Fruit fly (Drosophila melanogaster) whole organism, adult: Measurements from ENCODE around the gene Gclc.

Source experiments
- CG11617 ChIP-seq: fragments of 200-800 bp; sonication (Bioruptor generic); optimal IDR thresholded peaks from 2 replicates; lab custom pipeline; 2017; ENCODE audit warnings: mild to moderate bottlenecking, missing biosample characterization, missing genetic modification reagents, missing genetic modification characterization
- CG12768 ChIP-seq: fragments of 200-800 bp; sonication (Bioruptor generic); optimal IDR thresholded peaks from 2 replicates; lab custom pipeline; 2017; ENCODE audit warnings: missing biosample characterization, missing genetic modification characterization, mild to moderate bottlenecking, moderate library complexity, missing genetic modification reagents
- CG14711 ChIP-seq: fragments of 200-800 bp; sonication (Bioruptor generic); optimal IDR thresholded peaks from 2 replicates; lab custom pipeline; 2018; ENCODE audit warnings: missing biosample characterization, mild to moderate bottlenecking, missing genetic modification characterization, moderate library complexity
- CG1620 ChIP-seq: fragments of 200-800 bp; sonication (Bioruptor generic); optimal IDR thresholded peaks from 2 replicates; lab custom pipeline; 2016; ENCODE audit warnings: missing biosample characterization, missing genetic modification characterization
- CG33017 ChIP-seq: fragments of 200-800 bp; sonication (Bioruptor generic); optimal IDR thresholded peaks from 2 replicates; lab custom pipeline; 2018; ENCODE audit warnings: missing biosample characterization, mild to moderate bottlenecking, missing genetic modification characterization, moderate library complexity
- CG5204 ChIP-seq: fragments of 200-800 bp; sonication (Bioruptor generic); optimal IDR thresholded peaks from 2 replicates; lab custom pipeline; 2016; ENCODE audit warnings: missing biosample characterization, missing genetic modification characterization
- CG7045 ChIP-seq: fragments of 200-800 bp; sonication (Bioruptor generic); optimal IDR thresholded peaks from 2 replicates; lab custom pipeline; 2017; ENCODE audit warnings: missing biosample characterization, mild to moderate bottlenecking, missing genetic modification characterization
- CG7101 ChIP-seq: fragments of 200-800 bp; sonication (Bioruptor generic); optimal IDR thresholded peaks from 2 replicates; lab custom pipeline; 2018; ENCODE audit warnings: missing biosample characterization, mild to moderate bottlenecking, missing genetic modification characterization, moderate library complexity
- Clk ChIP-seq: fragments of 200-800 bp; sonication (Bioruptor generic); optimal IDR thresholded peaks from 2 replicates; lab custom pipeline; 2017; ENCODE audit warnings: missing biosample characterization, missing genetic modification characterization
- Crg-1 ChIP-seq: fragments of 200-800 bp; sonication (Bioruptor generic); optimal IDR thresholded peaks from 2 replicates; lab custom pipeline; 2016; ENCODE audit warnings: missing biosample characterization, missing genetic modification characterization
- Hr96 ChIP-seq: fragments of 200-800 bp; sonication (Bioruptor generic); optimal IDR thresholded peaks from 2 replicates; lab custom pipeline; 2016; ENCODE audit warnings: missing biosample characterization, missing genetic modification characterization
- Mnt ChIP-seq: fragments of 200-800 bp; sonication (Bioruptor generic); optimal IDR thresholded peaks from 2 replicates; lab custom pipeline; 2016; ENCODE audit warnings: missing biosample characterization, mild to moderate bottlenecking, missing genetic modification characterization
- bab1 ChIP-seq: fragments of 200-800 bp; sonication (Bioruptor generic); optimal IDR thresholded peaks from 3 replicates; lab custom pipeline; 2019; ENCODE audit warnings: missing biosample characterization, mild to moderate bottlenecking, missing genetic modification characterization, moderate library complexity
- cic ChIP-seq: fragments of 200-800 bp; sonication (Bioruptor generic); optimal IDR thresholded peaks from 2 replicates; lab custom pipeline; 2017; ENCODE audit warnings: missing biosample characterization, mild to moderate bottlenecking, missing genetic modification characterization, moderate library complexity
- cnc ChIP-seq, 2 experiments: fragments of >200 bp; optimal IDR thresholded peaks; 2 replicates each; lab custom pipeline; 2017
- kay ChIP-seq: fragments of 200-800 bp; sonication (Bioruptor generic); peaks from one replicate; lab custom pipeline; 2016; ENCODE audit warnings: missing biosample characterization, missing genetic modification characterization, borderline replicate concordance
- ovo ChIP-seq: fragments of 200-800 bp; sonication (Bioruptor generic); optimal IDR thresholded peaks from 2 replicates; lab custom pipeline; 2016; ENCODE audit warnings: missing biosample characterization, missing genetic modification characterization
- pad ChIP-seq: fragments of 200-800 bp; sonication (Bioruptor generic); optimal IDR thresholded peaks from 3 replicates; lab custom pipeline; 2017; ENCODE audit warnings: missing biosample characterization, missing genetic modification characterization, mild to moderate bottlenecking, moderate library complexity, missing genetic modification reagents
- tj ChIP-seq: fragments of 200-800 bp; sonication (Bioruptor generic); optimal IDR thresholded peaks from 3 replicates; lab custom pipeline; 2017; ENCODE audit warnings: missing biosample characterization, mild to moderate bottlenecking, missing genetic modification characterization, moderate library complexity
- toe ChIP-seq: fragments of 200-800 bp; sonication (Bioruptor generic); optimal IDR thresholded peaks from 2 replicates; lab custom pipeline; 2016; ENCODE audit warnings: missing biosample characterization, missing genetic modification characterization

Gene Gclc

dm6 chrX:8101479-8102198, 14.3 kb downstream of the Gclc start, which contains the start of gene CG2258:
TSS of gene CG2258 (minus strand) at chrX:8102095.
- no peak for TF ChIP-seq kay (GFP tag; lab: Kevin White, UChicago)
- peak; percentile 82 for TF ChIP-seq ovo (GFP tag; lab: Kevin White, UChicago)
- TF ChIP-seq Clk (GFP tag; lab: Kevin White, UChicago), result peak; percentile 83
- peak; percentile 98 for TF ChIP-seq CG7101 (tag; lab: Kevin White, UChicago)
- TF ChIP-seq CG7045 (GFP tag; lab: Kevin White, UChicago), result peak; percentile 92
- TF ChIP-seq CG11617 (GFP tag; lab: Kevin White, UChicago), result peak; percentile 88
- peak; percentile 93 for TF ChIP-seq CG12768
- peak; percentile 89 for TF ChIP-seq toe
- peak; percentile 97 for TF ChIP-seq bab1 (GFP tag; lab: Kevin White, UChicago)
- no peak for TF ChIP-seq cnc (optimal IDR thresholded peaks at IDR 0.05; lab: Kevin White, UChicago)
- TF ChIP-seq Crg-1, result peak; percentile 91
- TF ChIP-seq tj, result peak; percentile 71
- peak; percentile 59 for TF ChIP-seq cic (GFP tag; lab: Kevin White, UChicago)
- TF ChIP-seq CG33017, result peak; percentile 97
- TF ChIP-seq CG1620 (GFP tag; lab: Kevin White, UChicago), result peak; percentile 88
- TF ChIP-seq pad (GFP tag; lab: Kevin White, UChicago), result peak; percentile 90
- peak; percentile 89 for TF ChIP-seq Mnt
- TF ChIP-seq CG14711 (tag; lab: Kevin White, UChicago), result peak; percentile 95
- TF ChIP-seq CG5204 (GFP tag; lab: Kevin White, UChicago), result peak; percentile 87
- TF ChIP-seq Hr96 (GFP tag; lab: Kevin White, UChicago), result no peak

DNA sequence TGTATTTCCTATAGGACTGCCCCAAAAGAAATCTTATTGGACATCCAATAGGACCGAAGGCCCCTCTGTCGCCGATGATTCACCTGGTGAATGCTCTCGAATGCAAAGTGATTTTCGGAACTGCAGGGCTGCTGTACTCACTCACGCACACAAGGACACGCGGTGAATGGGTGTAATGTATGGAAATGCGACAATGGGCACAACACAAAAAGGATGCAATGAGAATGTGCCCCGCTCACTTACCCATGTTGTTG, 15.2 kb downstream of the Gclc start:
- TF ChIP-seq CG33017, result no peak
- TF ChIP-seq cnc (optimal IDR thresholded peaks at IDR 0.05; lab: Kevin White, UChicago), result no peak
- TF ChIP-seq toe, result no peak
- TF ChIP-seq CG5204 (GFP tag; lab: Kevin White, UChicago), result no peak
- no peak for TF ChIP-seq CG14711 (tag; lab: Kevin White, UChicago)
- TF ChIP-seq CG12768, result no peak
- TF ChIP-seq bab1 (GFP tag; lab: Kevin White, UChicago), result no peak
- no peak for TF ChIP-seq cic (GFP tag; lab: Kevin White, UChicago)
- TF ChIP-seq CG7101 (tag; lab: Kevin White, UChicago), result no peak
- no peak for TF ChIP-seq Hr96 (GFP tag; lab: Kevin White, UChicago)
- no peak for TF ChIP-seq Mnt
- no peak for TF ChIP-seq kay (GFP tag; lab: Kevin White, UChicago)
- TF ChIP-seq ovo (GFP tag; lab: Kevin White, UChicago), result no peak
- no peak for TF ChIP-seq CG1620 (GFP tag; lab: Kevin White, UChicago)
- TF ChIP-seq tj, result no peak
- TF ChIP-seq Clk (GFP tag; lab: Kevin White, UChicago), result no peak

DNA sequence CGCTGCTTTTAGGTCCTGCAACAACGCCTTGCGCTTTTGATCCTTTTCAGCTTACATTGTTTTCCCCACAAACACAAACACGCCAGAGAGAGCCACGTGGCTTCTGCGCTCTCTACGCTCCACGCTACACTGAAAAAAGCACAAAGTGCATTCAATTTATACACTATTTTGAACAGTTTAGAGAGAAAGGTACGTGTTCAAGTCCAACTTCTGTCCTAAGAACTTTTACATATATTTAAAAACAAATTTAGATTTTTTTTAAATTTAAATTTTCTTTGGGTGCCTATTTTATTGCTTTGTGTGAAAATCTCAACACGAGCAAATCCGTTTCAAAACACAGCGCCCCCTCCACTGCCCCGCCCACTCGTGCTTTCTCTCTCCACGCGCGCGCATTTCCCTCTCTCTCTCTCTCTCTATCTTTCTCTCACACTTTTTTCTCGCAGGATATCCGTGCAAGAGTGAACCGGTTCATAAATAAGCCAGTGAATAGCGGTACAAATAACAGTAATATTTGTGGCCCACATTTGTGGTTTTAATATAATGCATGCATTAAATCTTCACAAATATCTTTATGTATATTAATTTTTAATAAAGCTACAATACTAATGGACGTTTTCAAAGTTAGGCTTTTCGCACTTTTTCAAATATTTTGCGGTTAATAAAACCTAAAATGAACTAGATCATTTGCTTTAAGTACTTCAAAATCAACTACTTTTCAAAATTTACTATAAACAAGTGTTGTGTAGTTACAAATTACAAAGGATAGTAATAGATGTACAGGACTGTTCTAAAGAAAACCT, 15.7 kb downstream of the Gclc start:
- TF ChIP-seq CG7101 (tag; lab: Kevin White, UChicago), result peak; percentile 76
- TF ChIP-seq Mnt, result peak; percentile 68
- TF ChIP-seq cnc (optimal IDR thresholded peaks at IDR 0.05; lab: Kevin White, UChicago), result no peak
- TF ChIP-seq tj, result peak; percentile 41
- peak; percentile 64 for TF ChIP-seq CG33017
- peak; percentile 52 for TF ChIP-seq CG12768
- peak; percentile 12 for TF ChIP-seq bab1 (GFP tag; lab: Kevin White, UChicago)
- peak; percentile 34 for TF ChIP-seq pad (GFP tag; lab: Kevin White, UChicago)
- peak; percentile 6 for TF ChIP-seq CG5204 (GFP tag; lab: Kevin White, UChicago)
- TF ChIP-seq ovo (GFP tag; lab: Kevin White, UChicago), result peak; percentile 10
- peak; percentile 16 for TF ChIP-seq CG1620 (GFP tag; lab: Kevin White, UChicago)
- TF ChIP-seq toe, result no peak
- TF ChIP-seq Clk (GFP tag; lab: Kevin White, UChicago), result peak; percentile 60
- no peak for TF ChIP-seq Crg-1
- no peak for TF ChIP-seq cic (GFP tag; lab: Kevin White, UChicago)
- TF ChIP-seq CG14711 (tag; lab: Kevin White, UChicago), result peak; percentile 69
- TF ChIP-seq kay (GFP tag; lab: Kevin White, UChicago), result no peak
- TF ChIP-seq CG7045 (GFP tag; lab: Kevin White, UChicago), result peak; percentile 65
- TF ChIP-seq Hr96 (GFP tag; lab: Kevin White, UChicago), result no peak
- peak; percentile 66 for TF ChIP-seq CG11617 (GFP tag; lab: Kevin White, UChicago)

- no peak for TF ChIP-seq cnc (optimal IDR thresholded peaks at IDR 0.05; lab: Kevin White, UChicago)
- TF ChIP-seq toe, result no peak
- TF ChIP-seq bab1 (GFP tag; lab: Kevin White, UChicago), result peak; percentile 60
- peak; percentile 10 for TF ChIP-seq CG14711 (tag; lab: Kevin White, UChicago)
- TF ChIP-seq kay (GFP tag; lab: Kevin White, UChicago), result no peak
Observed at dm6 chrX:8093722-8094177, 22.2 kb downstream of the Gclc start, which contains the start of gene UbcE2H. TSS of gene UbcE2H (minus strand) at chrX:8094064.

dm6 chrX:8092893-8093721, 22.8 kb downstream of the Gclc start:
- TF ChIP-seq CG12768 (no peak), Mnt (peak; percentile 65), cnc (optimal IDR thresholded peaks at IDR 0.05; lab: Kevin White, UChicago) (no peak), CG33017 (no peak), Hr96 (GFP tag; lab: Kevin White, UChicago) (no peak), kay (GFP tag; lab: Kevin White, UChicago) (no peak), CG5204 (GFP tag; lab: Kevin White, UChicago) (no peak), toe (no peak), CG11617 (GFP tag; lab: Kevin White, UChicago) (no peak), tj (peak; percentile 80), pad (GFP tag; lab: Kevin White, UChicago) (peak; percentile 98), Clk (GFP tag; lab: Kevin White, UChicago) (no peak), CG14711 (tag; lab: Kevin White, UChicago) (no peak), bab1 (GFP tag; lab: Kevin White, UChicago) (no peak), ovo (GFP tag; lab: Kevin White, UChicago) (peak; percentile 98), CG7045 (GFP tag; lab: Kevin White, UChicago) (no peak), CG1620 (GFP tag; lab: Kevin White, UChicago) (no peak), Crg-1 (no peak)
